Fruit fly (Drosophila melanogaster): ENCODE measurements around the gene Crz.

- TF ChIP-seq CG32264 (GFP tag; optimal IDR thresholded peaks at IDR 0.05) (no peak), pan (optimal IDR thresholded peaks at IDR 0.05) (no peak), Abd-B (GFP tag; optimal IDR thresholded peaks at IDR 0.05) (no peak), fru (GFP tag; optimal IDR thresholded peaks at IDR 0.05) (no peak), Hr83 (GFP tag; optimal IDR thresholded peaks at IDR 0.05; ENCODE audit: poor library complexity, severe bottlenecking) (no peak), usp (GFP tag; optimal IDR thresholded peaks at IDR 0.05) (no peak), GATAd (GFP tag; optimal IDR thresholded peaks at IDR 0.05) (no peak), Rel (GFP tag; optimal IDR thresholded peaks at IDR 0.05) (no peak), Rel (tag; optimal IDR thresholded peaks at IDR 0.05) (no peak), Dfd (GFP tag; optimal IDR thresholded peaks at IDR 0.05) (no peak), Vsx2 (GFP tag; optimal IDR thresholded peaks at IDR 0.05; ENCODE audit: partially characterized antibody) (no peak), OdsH (GFP tag; optimal IDR thresholded peaks at IDR 0.05) (no peak)
Observed at dm6 chr3R:14327113-14327466, 12.4 kb downstream of the Crz start.

Data from whole organism, wandering third instar larva.